Fruit fly (Drosophila melanogaster) whole organism, embryonic: ENCODE measurements around the gene Traf-like.

Experiments
- Asciz ChIP-seq: fragments of 200-800 bp; sonication (Bioruptor generic); optimal IDR thresholded peaks from 2 replicates; lab custom pipeline; 2017; ENCODE audit warnings: missing biosample characterization, mild to moderate bottlenecking, missing genetic modification characterization, missing genetic modification reagents
- BEAF-32 ChIP-seq: fragments of 200-800 bp; sonication (Bioruptor generic); optimal IDR thresholded peaks from 3 replicates; lab custom pipeline; 2017; ENCODE audit warnings: missing biosample characterization, missing genetic modification characterization, mild to moderate bottlenecking, moderate library complexity, missing genetic modification reagents
- CG10267 ChIP-seq: fragments of 200-800 bp; sonication (Bioruptor generic); optimal IDR thresholded peaks from 2 replicates; lab custom pipeline; 2018; ENCODE audit warnings: missing biosample characterization, mild to moderate bottlenecking, missing genetic modification characterization, moderate library complexity
- CG10321 ChIP-seq: fragments of 200-800 bp; sonication (Bioruptor generic); IDR thresholded peaks from 2 replicates; pipeline ENCODE4 v1.3.6; 2022; ENCODE audit warnings: missing biosample characterization, missing genetic modification characterization
- CG10979 ChIP-seq: fragments of 200-800 bp; sonication (Bioruptor generic); optimal IDR thresholded peaks from 2 replicates; lab custom pipeline; 2018; ENCODE audit warnings: missing biosample characterization, mild to moderate bottlenecking, missing genetic modification characterization, moderate library complexity
- CG12155 ChIP-seq: fragments of 200-800 bp; sonication (Bioruptor generic); optimal IDR thresholded peaks from 3 replicates; lab custom pipeline; 2016; ENCODE audit warnings: missing biosample characterization, missing genetic modification characterization
- CG12236 ChIP-seq: fragments of 200-800 bp; sonication (Bioruptor generic); optimal IDR thresholded peaks from 2 replicates; lab custom pipeline; 2016; ENCODE audit warnings: missing biosample characterization, missing genetic modification characterization
- CG14014 ChIP-seq: fragments of 200-800 bp; sonication (Bioruptor generic); IDR thresholded peaks from 2 replicates; pipeline ENCODE4 v1.3.6; 2022; ENCODE audit warnings: missing biosample characterization, missing genetic modification characterization
- CG14667 ChIP-seq: fragments of 200-800 bp; sonication (Bioruptor generic); IDR thresholded peaks from 2 replicates; pipeline ENCODE4 v1.3.6; 2022; ENCODE audit warnings: missing biosample characterization, missing genetic modification characterization
- CG1792 ChIP-seq: fragments of 200-800 bp; sonication (Bioruptor generic); optimal IDR thresholded peaks from 2 replicates; lab custom pipeline; 2016; ENCODE audit warnings: missing biosample characterization, missing genetic modification characterization
- CG18011 ChIP-seq: fragments of 200-800 bp; sonication (Bioruptor generic); optimal IDR thresholded peaks from 2 replicates; lab custom pipeline; 2017; ENCODE audit warnings: missing biosample characterization, missing genetic modification characterization, mild to moderate bottlenecking, moderate library complexity, missing genotype
- CG2875 ChIP-seq: fragments of 200-800 bp; sonication (Bioruptor generic); optimal IDR thresholded peaks from 2 replicates; lab custom pipeline; 2017; ENCODE audit warnings: missing biosample characterization, mild to moderate bottlenecking, missing genetic modification characterization, missing genetic modification reagents
- CG31388 ChIP-seq: fragments of 200-800 bp; sonication (Bioruptor generic); optimal IDR thresholded peaks from 2 replicates; lab custom pipeline; 2016; ENCODE audit warnings: missing biosample characterization, missing genetic modification characterization
- CG3163 ChIP-seq: fragments of 200-800 bp; sonication (Bioruptor generic); optimal IDR thresholded peaks from 3 replicates; lab custom pipeline; 2016; ENCODE audit warnings: missing biosample characterization, missing genetic modification characterization
- CG32532 ChIP-seq: fragments of 200-800 bp; sonication (Bioruptor generic); IDR thresholded peaks from 2 replicates; pipeline ENCODE4 v1.3.6; 2022; ENCODE audit warnings: missing biosample characterization, missing genetic modification characterization
- CG3407 ChIP-seq: fragments of 200-800 bp; sonication (Bioruptor generic); optimal IDR thresholded peaks from 2 replicates; lab custom pipeline; 2018; ENCODE audit warnings: missing biosample characterization, mild to moderate bottlenecking, missing genetic modification characterization
- CG3847 ChIP-seq: fragments of 200-800 bp; sonication (Bioruptor generic); IDR thresholded peaks from 2 replicates; pipeline ENCODE4 v1.3.6; 2022; ENCODE audit warnings: missing biosample characterization, missing genetic modification characterization
- CG4360 ChIP-seq: fragments of 200-800 bp; sonication (Bioruptor generic); IDR thresholded peaks from 2 replicates; pipeline ENCODE4 v1.3.6; 2022; ENCODE audit warnings: missing biosample characterization, missing genetic modification characterization
- CG7786 ChIP-seq: fragments of 200-800 bp; sonication (Bioruptor generic); optimal IDR thresholded peaks from 2 replicates; lab custom pipeline; 2016; ENCODE audit warnings: missing biosample characterization, missing genetic modification characterization
- CG8924 ChIP-seq: fragments of 200-800 bp; optimal IDR thresholded peaks from 3 replicates; lab custom pipeline; 2019; ENCODE audit warnings: missing biosample characterization, mild to moderate bottlenecking, missing genetic modification characterization, moderate library complexity
- CG9437 ChIP-seq: fragments of 200-800 bp; sonication (Bioruptor generic); optimal IDR thresholded peaks from 2 replicates; lab custom pipeline; 2018; ENCODE audit warnings: missing biosample characterization, mild to moderate bottlenecking, missing genetic modification characterization
- Camta ChIP-seq: fragments of 200-800 bp; sonication (Bioruptor generic); optimal IDR thresholded peaks from 2 replicates; lab custom pipeline; 2016; ENCODE audit warnings: missing biosample characterization, missing genetic modification characterization
- Dfd ChIP-seq, 2 experiments: fragments of >200 bp; optimal IDR thresholded peaks; 2 replicates each; lab custom pipeline; 2017; ENCODE audit warnings: missing biosample characterization in 2 of 2, missing genetic modification characterization in 2 of 2
- Dll ChIP-seq: fragments of 200-800 bp; sonication (Bioruptor generic); IDR thresholded peaks from 4 replicates; pipeline ENCODE4 v1.3.6; 2022; ENCODE audit warnings: missing biosample characterization, missing genetic modification characterization; ENCODE audit not compliant: partially characterized antibody
- Dp ChIP-seq: fragments of 200-800 bp; sonication (Bioruptor generic); optimal IDR thresholded peaks from 2 replicates; lab custom pipeline; 2018; ENCODE audit warnings: missing biosample characterization, mild to moderate bottlenecking, missing genetic modification characterization, moderate library complexity
- Hr78 ChIP-seq, 2 experiments: fragments of 200-800 bp in 1 of 2; fragments of >200 bp in 1 of 2; sonication (Bioruptor generic) in 1 of 2; optimal IDR thresholded peaks; 2 replicates each; lab custom pipeline; 2017 to 2019; ENCODE audit warnings: missing biosample characterization in 2 of 2, missing genetic modification characterization in 2 of 2, mild to moderate bottlenecking in 1 of 2, moderate library complexity in 1 of 2
- Lim3 ChIP-seq: fragments of 200-800 bp; sonication (Bioruptor generic); IDR thresholded peaks from 2 replicates; pipeline ENCODE4 v1.3.6; 2022; ENCODE audit warnings: missing biosample characterization, missing genetic modification characterization
- Nf-YC ChIP-seq: fragments of 200-800 bp; optimal IDR thresholded peaks from 3 replicates; lab custom pipeline; 2019; ENCODE audit warnings: missing biosample characterization, mild to moderate bottlenecking, missing genetic modification characterization, moderate library complexity
- PHDP ChIP-seq: fragments of 200-800 bp; sonication (Bioruptor generic); optimal IDR thresholded peaks from 3 replicates; lab custom pipeline; 2018; ENCODE audit warnings: missing biosample characterization, mild to moderate bottlenecking, missing genetic modification characterization, moderate library complexity
- Ravus ChIP-seq: fragments of 200-800 bp; sonication (Bioruptor generic); IDR thresholded peaks from 2 replicates; pipeline ENCODE4 v1.3.6; 2022; ENCODE audit warnings: missing biosample characterization, missing genetic modification characterization
- Scr ChIP-seq: fragments of 200-800 bp; sonication (Bioruptor generic); IDR thresholded peaks from 2 replicates; pipeline ENCODE4 v1.3.6; 2022; ENCODE audit warnings: missing biosample characterization, missing genetic modification characterization; ENCODE audit not compliant: partially characterized antibody
- Side ChIP-seq: fragments of 200-800 bp; sonication (Bioruptor generic); optimal IDR thresholded peaks from 2 replicates; lab custom pipeline; 2016; ENCODE audit warnings: missing biosample characterization, missing genetic modification characterization
- TFAM ChIP-seq: fragments of 200-800 bp; sonication (Bioruptor generic); optimal IDR thresholded peaks from 2 replicates; lab custom pipeline; 2017; ENCODE audit warnings: missing biosample characterization, missing genetic modification characterization, inconsistent platforms
- al ChIP-seq: fragments of 200-800 bp; sonication (Bioruptor generic); IDR thresholded peaks from 2 replicates; pipeline ENCODE4 v1.3.6; 2022; ENCODE audit warnings: missing biosample characterization, missing genetic modification characterization
- cas ChIP-seq: fragments of 200-800 bp; sonication (Bioruptor generic); IDR thresholded peaks from 2 replicates; pipeline ENCODE4 v1.3.6; 2022; ENCODE audit warnings: missing biosample characterization, missing genetic modification characterization
- cg ChIP-seq: fragments of 200-800 bp; sonication (Bioruptor generic); optimal IDR thresholded peaks from 3 replicates; lab custom pipeline; 2019; ENCODE audit warnings: missing biosample characterization, mild to moderate bottlenecking, missing genetic modification characterization, moderate library complexity
- grau ChIP-seq: fragments of 200-800 bp; optimal IDR thresholded peaks from 3 replicates; lab custom pipeline; 2019; ENCODE audit warnings: missing biosample characterization, mild to moderate bottlenecking, missing genetic modification characterization, moderate library complexity
- h ChIP-seq: fragments of >200 bp; optimal IDR thresholded peaks from 2 replicates; lab custom pipeline; 2017
- jumu ChIP-seq: fragments of 200-800 bp; sonication (Bioruptor generic); optimal IDR thresholded peaks from 3 replicates; lab custom pipeline; 2016; ENCODE audit warnings: missing biosample characterization, missing genetic modification characterization
- klu ChIP-seq: fragments of 200-800 bp; sonication (Bioruptor generic); IDR thresholded peaks from 2 replicates; pipeline ENCODE4 v1.3.6; 2022; ENCODE audit warnings: missing biosample characterization, missing genetic modification characterization
- lov ChIP-seq, 2 experiments: fragments of 200-800 bp in 1 of 2; fragments of >200 bp in 1 of 2; sonication (Bioruptor generic) in 1 of 2; IDR thresholded peaks in 1 of 2; optimal IDR thresholded peaks in 1 of 2; 2 replicates in 1 of 2; 3 replicates in 1 of 2; pipeline versions ENCODE4 v1.3.6 to Lab custom; 2017 to 2022; ENCODE audit warnings: missing biosample characterization in 1 of 2, missing genetic modification characterization in 1 of 2
- slbo ChIP-seq: fragments of 200-800 bp; sonication (Bioruptor generic); IDR thresholded peaks from 2 replicates; pipeline ENCODE4 v1.3.6; 2022; ENCODE audit warnings: missing biosample characterization, missing genetic modification characterization
- sug ChIP-seq: fragments of 200-800 bp; optimal IDR thresholded peaks from 2 replicates; lab custom pipeline; 2019; ENCODE audit warnings: missing biosample characterization, mild to moderate bottlenecking, missing genetic modification characterization, moderate library complexity
- tgo ChIP-seq: fragments of 200-800 bp; sonication (Bioruptor generic); IDR thresholded peaks from 3 replicates; pipeline ENCODE4 v1.3.6; 2022; ENCODE audit warnings: missing biosample characterization, missing genetic modification characterization
- tin ChIP-seq: fragments of 200-800 bp; sonication (Bioruptor generic); optimal IDR thresholded peaks from 3 replicates; lab custom pipeline; 2016; ENCODE audit warnings: missing biosample characterization, missing genetic modification characterization
- tll ChIP-seq, 2 experiments: fragments of 200-800 bp in 1 of 2; fragments of >200 bp in 1 of 2; sonication (Bioruptor generic) in 1 of 2; optimal IDR thresholded peaks; 2 replicates each; lab custom pipeline; 2017 to 2019; ENCODE audit warnings: missing biosample characterization in 2 of 2, missing genetic modification characterization in 2 of 2, mild to moderate bottlenecking in 1 of 2, moderate library complexity in 1 of 2
- tna ChIP-seq: fragments of 200-800 bp; sonication (Bioruptor generic); IDR thresholded peaks from 2 replicates; pipeline ENCODE4 v1.3.6; 2022; ENCODE audit warnings: missing biosample characterization, missing genetic modification characterization; ENCODE audit not compliant: partially characterized antibody
- trh ChIP-seq: fragments of 200-800 bp; sonication (Bioruptor generic); optimal IDR thresholded peaks from 2 replicates; lab custom pipeline; 2016; ENCODE audit warnings: missing biosample characterization, missing genetic modification characterization
- ttk ChIP-seq: fragments of 200-800 bp; sonication (Bioruptor generic); IDR thresholded peaks from 2 replicates; pipeline ENCODE4 v2.1.2; 2022; ENCODE audit warnings: missing biosample characterization, missing genetic modification characterization
- tx ChIP-seq: fragments of 200-800 bp; sonication (Bioruptor generic); optimal IDR thresholded peaks from 2 replicates; lab custom pipeline; 2016; ENCODE audit warnings: missing biosample characterization, missing genetic modification characterization
- vvl ChIP-seq: fragments of 200-800 bp; sonication (Bioruptor generic); IDR thresholded peaks from 2 replicates; pipeline ENCODE4 v1.3.6; 2022; ENCODE audit warnings: missing biosample characterization, missing genetic modification characterization
- yki ChIP-seq: fragments of >200 bp; optimal IDR thresholded peaks from 3 replicates; lab custom pipeline; 2018

Gene Traf-like

dm6 chrX:16441245-16441644 lies 26.4 kb downstream of the Traf-like start, which contains the start of the genes Cdc50 and rngo (continued):
- TF ChIP-seq CG4360 (no peak), CG10979 (peak; percentile 26), lov (optimal IDR thresholded peaks at IDR 0.05; lab: Kevin White, UChicago) (no peak), lov (GFP tag; IDR thresholded peaks at IDR 0.05; lab: Robert Waterston, UW) (no peak), klu (GFP tag; lab: Robert Waterston, UW) (no peak), PHDP (tag; lab: Kevin White, UChicago) (no peak), BEAF-32 (GFP tag; lab: Kevin White, UChicago) (peak; percentile 98), CG14667 (no peak), Lim3 (no peak), cg (GFP tag; lab: Kevin White, UChicago) (peak; percentile 45), Dll (GFP tag; lab: Robert Waterston, UW) (peak; percentile 99), vvl (GFP tag; lab: Robert Waterston, UW) (no peak), Asciz (GFP tag; lab: Kevin White, UChicago) (no peak), tin (no peak), Camta (GFP tag; lab: Kevin White, UChicago) (peak; percentile 26), CG3163 (GFP tag; lab: Kevin White, UChicago) (no peak), al (GFP tag; lab: Robert Waterston, UW) (no peak), CG9437 (GFP tag; lab: Kevin White, UChicago) (no peak), Scr (GFP tag; lab: Robert Waterston, UW) (peak; percentile 99), CG2875 (GFP tag; lab: Kevin White, UChicago) (no peak), tgo (GFP tag; lab: Robert Waterston, UW) (no peak), tll (GFP tag; optimal IDR thresholded peaks at IDR 0.05; lab: Kevin White, UChicago) (peak; percentile 38 to 89), CG3407 (GFP tag; lab: Kevin White, UChicago) (no peak), yki (lab: Kevin White, UChicago) (no peak), jumu (GFP tag; lab: Kevin White, UChicago) (peak; percentile 39), Ravus (GFP tag; lab: Robert Waterston, UW) (no peak), grau (tag; lab: Kevin White, UChicago) (no peak), Nf-YC (tag; lab: Kevin White, UChicago) (no peak), CG10321 (GFP tag; lab: Robert Waterston, UW) (no peak), sug (peak; percentile 36), CG3847 (GFP tag; lab: Robert Waterston, UW) (peak; percentile 37; the same call in 1 of the 2 replicates), CG14014 (no peak), CG10267 (tag; lab: Kevin White, UChicago) (peak; percentile 66), TFAM (GFP tag; lab: Kevin White, UChicago) (no peak), CG1792 (GFP tag; lab: Kevin White, UChicago) (no peak), Dfd (GFP tag; optimal IDR thresholded peaks at IDR 0.05; lab: Kevin White, UChicago) (no peak), Hr78 (GFP tag; optimal IDR thresholded peaks at IDR 0.05; lab: Kevin White, UChicago) (no peak), CG12155 (GFP tag; lab: Kevin White, UChicago) (no peak), cas (GFP tag; lab: Robert Waterston, UW) (no peak), ttk (GFP tag; lab: Robert Waterston, UW) (no peak), CG7786 (GFP tag; lab: Kevin White, UChicago) (peak; percentile 21), CG12236 (GFP tag; lab: Kevin White, UChicago) (no peak), slbo (GFP tag; lab: Robert Waterston, UW) (no peak), trh (GFP tag; lab: Kevin White, UChicago) (no peak), CG18011 (GFP tag; lab: Kevin White, UChicago) (no peak), CG32532 (GFP tag; lab: Robert Waterston, UW) (no peak), h (lab: Kevin White, UChicago) (no peak), tna (GFP tag; lab: Robert Waterston, UW) (peak; percentile 92), Dp (GFP tag; lab: Kevin White, UChicago) (peak; percentile 63), CG8924 (tag; lab: Kevin White, UChicago) (peak; percentile 13), CG31388 (no peak), Side (GFP tag; lab: Kevin White, UChicago) (no peak), tx (GFP tag; lab: Kevin White, UChicago) (peak; percentile 6)
